Fruit fly (Drosophila melanogaster): ENCODE data around the gene CG42688.

The CG42688 gene

DNA sequence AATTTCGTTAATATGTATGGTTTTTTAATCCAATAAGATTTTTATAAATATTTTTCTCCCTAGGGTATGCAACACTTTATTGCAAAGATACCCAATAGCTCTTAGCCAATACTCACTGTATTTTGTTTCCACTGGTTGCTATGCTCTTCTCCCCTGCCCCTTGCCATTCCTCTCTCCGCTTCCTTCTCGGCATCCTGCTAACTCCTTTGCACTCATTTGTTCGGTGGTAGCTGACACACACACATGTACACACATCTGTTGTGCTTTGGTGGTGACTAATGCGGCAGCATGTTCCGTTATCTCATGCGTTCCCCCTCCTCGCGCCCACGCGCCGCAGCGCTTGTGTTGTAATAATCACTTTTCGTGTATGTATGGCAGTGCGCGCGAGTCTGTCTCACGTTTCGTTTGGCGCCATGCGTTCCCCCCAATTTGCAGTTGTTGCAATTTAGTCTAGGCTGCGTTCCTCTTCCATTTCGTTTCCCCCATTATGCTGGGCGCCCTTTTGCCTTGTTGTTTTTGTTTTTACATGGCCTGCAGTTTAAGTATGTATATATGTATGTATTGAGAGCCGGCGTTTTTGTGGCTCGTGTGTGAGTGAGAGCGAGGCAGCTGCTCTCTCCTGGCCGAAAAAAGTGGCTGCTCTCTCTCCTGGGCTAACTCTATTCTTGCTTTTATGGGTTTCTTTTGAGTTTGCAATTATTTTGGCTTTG is 47.6 kb downstream of the CG42688 start, which contains the start of gene Polr1D:
Gene Polr1D (minus strand): TSS at position 420 of the 710 bp plus-strand sequence.
- TF ChIP-seq mirr (GFP tag; optimal IDR thresholded peaks at IDR 0.05), result peak; percentile 76
- TF ChIP-seq Hmr (GFP tag; optimal IDR thresholded peaks at IDR 0.05), result no peak
- peak; percentile 71 for TF ChIP-seq Lpt (GFP tag; optimal IDR thresholded peaks at IDR 0.05)
- peak; percentile 12; the same call in 1 of the 2 replicates for TF ChIP-seq klu (GFP tag; IDR thresholded peaks at IDR 0.05)
- TF ChIP-seq CG11696 (GFP tag; IDR thresholded peaks at IDR 0.05), result 0 out of 2 replicates have a peak, but pooled peaks have one; percentile 17
- peak; percentile 14 for TF ChIP-seq PHDP (tag; optimal IDR thresholded peaks at IDR 0.05)
- TF ChIP-seq cad (GFP tag; optimal IDR thresholded peaks at IDR 0.05), result peak; percentile 79
- peak; percentile 95 for TF ChIP-seq sr (GFP tag; IDR thresholded peaks at IDR 0.05)
- TF ChIP-seq kay (GFP tag; optimal IDR thresholded peaks at IDR 0.05), result peak; percentile 85
- TF ChIP-seq fd64A (GFP tag; optimal IDR thresholded peaks at IDR 0.05), result no peak
- no peak for TF ChIP-seq Opbp (GFP tag; IDR thresholded peaks at IDR 0.05; ENCODE audit: partially characterized antibody)
- peak; percentile 7 for TF ChIP-seq CG1602 (GFP tag; optimal IDR thresholded peaks at IDR 0.05)
- peak; percentile 67 for TF ChIP-seq row (GFP tag; IDR thresholded peaks at IDR 0.05)
- TF ChIP-seq CG1832 (GFP tag; optimal IDR thresholded peaks at IDR 0.05), result peak; percentile 41
- peak; percentile 45; the same call in 1 of the 4 replicates for TF ChIP-seq Dll (GFP tag; IDR thresholded peaks at IDR 0.05; ENCODE audit: partially characterized antibody)
- peak; percentile 32 for TF ChIP-seq yki (optimal IDR thresholded peaks at IDR 0.05)
- TF ChIP-seq tna (GFP tag; IDR thresholded peaks at IDR 0.05; ENCODE audit: partially characterized antibody), result 0 out of 2 replicates have a peak, but pooled peaks have one; percentile 16
- peak; percentile 69 for TF ChIP-seq Kr (GFP tag; optimal IDR thresholded peaks at IDR 0.05)
- TF ChIP-seq CG2120 (GFP tag; optimal IDR thresholded peaks at IDR 0.05), result peak; percentile 2
- peak; percentile 48 for TF ChIP-seq gem (tag; optimal IDR thresholded peaks at IDR 0.05)
- no peak for TF ChIP-seq Fer2 (tag; optimal IDR thresholded peaks at IDR 0.05)
- no peak for TF ChIP-seq CG7987 (GFP tag; optimal IDR thresholded peaks at IDR 0.05)
- peak; percentile 21; the same call in 1 of the 3 replicates for TF ChIP-seq dysf (GFP tag; IDR thresholded peaks at IDR 0.05)
- no peak for TF ChIP-seq cato (GFP tag; optimal IDR thresholded peaks at IDR 0.05; ENCODE audit: borderline replicate concordance)
- TF ChIP-seq CG6175 (GFP tag; IDR thresholded peaks at IDR 0.05), result no peak
- peak; percentile 55; the same call in 1 of the 2 replicates for TF ChIP-seq Xrp1 (GFP tag; IDR thresholded peaks at IDR 0.05)
- 0 out of 2 replicates have a peak, but pooled peaks have one; percentile 30 for TF ChIP-seq chm (GFP tag; IDR thresholded peaks at IDR 0.05)
- peak; percentile 79; the same call in 1 of the 3 replicates for TF ChIP-seq CG2199 (GFP tag; IDR thresholded peaks at IDR 0.05)
- peak; percentile 54 for TF ChIP-seq Adf1 (GFP tag; IDR thresholded peaks at IDR 0.05)
- no peak for TF ChIP-seq hth (optimal IDR thresholded peaks at IDR 0.05)
- no peak for TF ChIP-seq CG13123 (GFP tag; optimal IDR thresholded peaks at IDR 0.05)
- TF ChIP-seq zfh1 (GFP tag; IDR thresholded peaks at IDR 0.05), result no peak
- TF ChIP-seq vfl (GFP tag; optimal IDR thresholded peaks at IDR 0.05), result no peak
- no peak for TF ChIP-seq gsb (GFP tag; IDR thresholded peaks at IDR 0.05)
- TF ChIP-seq CG4360 (GFP tag; IDR thresholded peaks at IDR 0.05), result peak; percentile 89
- peak; percentile 19 for TF ChIP-seq CG18262 (tag; optimal IDR thresholded peaks at IDR 0.05)
- TF ChIP-seq CG8924 (tag; optimal IDR thresholded peaks at IDR 0.05), result peak; percentile 59
- peak; percentile 88 for TF ChIP-seq rib (GFP tag; IDR thresholded peaks at IDR 0.05)
- TF ChIP-seq CG8765 (GFP tag; IDR thresholded peaks at IDR 0.05), result no peak
- peak; percentile 23 for TF ChIP-seq CG2712 (tag; optimal IDR thresholded peaks at IDR 0.05)
- TF ChIP-seq Xbp1 (GFP tag; optimal IDR thresholded peaks at IDR 0.05), result peak; percentile 1
- peak; percentile 2 for TF ChIP-seq CG33557 (GFP tag; optimal IDR thresholded peaks at IDR 0.05)
- peak; percentile 13; the same call in 1 of the 2 replicates for TF ChIP-seq HLH3B (GFP tag; IDR thresholded peaks at IDR 0.05)
- TF ChIP-seq CG13287 (GFP tag; IDR thresholded peaks at IDR 0.05; ENCODE audit: partially characterized antibody), result peak; percentile 43
- no peak for TF ChIP-seq CG9817 (tag; optimal IDR thresholded peaks at IDR 0.05)
- peak; percentile 17 for TF ChIP-seq CG10431 (GFP tag; optimal IDR thresholded peaks at IDR 0.05)
- peak; percentile 60; the same call in 1 of the 3 replicates for TF ChIP-seq so (GFP tag; IDR thresholded peaks at IDR 0.05)
- TF ChIP-seq Hr78 (GFP tag; optimal IDR thresholded peaks at IDR 0.05), result peak in 1 of 2 experiments; percentile 73
- TF ChIP-seq phol (tag; optimal IDR thresholded peaks at IDR 0.05), result peak; percentile 1

All from whole organism, embryonic.